Fruit fly (Drosophila melanogaster) whole organism, embryonic: ENCODE measurements around the gene Cdc27.

Experiments used
- B-H2 ChIP-seq: fragments of 200-800 bp; sonication (Bioruptor generic); optimal IDR thresholded peaks from 2 replicates; lab custom pipeline; 2018; ENCODE audit warnings: missing biosample characterization, mild to moderate bottlenecking, missing genetic modification characterization
- BEAF-32 ChIP-seq: fragments of 200-800 bp; sonication (Bioruptor generic); optimal IDR thresholded peaks from 3 replicates; lab custom pipeline; 2017; ENCODE audit warnings: missing biosample characterization, missing genetic modification characterization, mild to moderate bottlenecking, moderate library complexity, missing genetic modification reagents
- Bdp1 ChIP-seq: fragments of 200-800 bp; sonication (Bioruptor generic); optimal IDR thresholded peaks from 3 replicates; lab custom pipeline; 2016; ENCODE audit warnings: missing biosample characterization, missing genetic modification characterization
- Blimp-1 ChIP-seq: fragments of 200-800 bp; sonication (Bioruptor generic); optimal IDR thresholded peaks from 3 replicates; lab custom pipeline; 2018; ENCODE audit warnings: missing biosample characterization, missing genetic modification characterization, mild to moderate bottlenecking, moderate library complexity, missing genetic modification reagents
- CG10565 ChIP-seq: fragments of 200-800 bp; sonication (Bioruptor generic); optimal IDR thresholded peaks from 3 replicates; lab custom pipeline; 2016; ENCODE audit warnings: missing biosample characterization, mild to moderate bottlenecking, missing genetic modification characterization
- CG10959 ChIP-seq: fragments of 200-800 bp; sonication (Bioruptor generic); IDR thresholded peaks from 2 replicates; pipeline ENCODE4 v1.3.6; 2022; ENCODE audit warnings: missing biosample characterization, missing genetic modification characterization
- CG11398 ChIP-seq: fragments of 200-800 bp; sonication (Bioruptor generic); optimal IDR thresholded peaks from 2 replicates; lab custom pipeline; 2016; ENCODE audit warnings: missing biosample characterization, missing genetic modification characterization
- CG14014 ChIP-seq: fragments of 200-800 bp; sonication (Bioruptor generic); IDR thresholded peaks from 2 replicates; pipeline ENCODE4 v1.3.6; 2022; ENCODE audit warnings: missing biosample characterization, missing genetic modification characterization
- CG14965 ChIP-seq: fragments of 200-800 bp; sonication (Bioruptor generic); optimal IDR thresholded peaks from 2 replicates; lab custom pipeline; 2016; ENCODE audit warnings: missing biosample characterization, missing genetic modification characterization, borderline replicate concordance
- CG15479 ChIP-seq: fragments of 200-800 bp; sonication (Bioruptor generic); optimal IDR thresholded peaks from 3 replicates; lab custom pipeline; 2019; ENCODE audit warnings: missing biosample characterization, mild to moderate bottlenecking, missing genetic modification characterization, moderate library complexity
- CG17186 ChIP-seq: fragments of 200-800 bp; sonication (Bioruptor generic); optimal IDR thresholded peaks from 3 replicates; lab custom pipeline; 2017; ENCODE audit warnings: missing biosample characterization, missing genetic modification reagents, missing genetic modification characterization
- CG17359 ChIP-seq: fragments of 200-800 bp; sonication (Bioruptor generic); optimal IDR thresholded peaks from 3 replicates; lab custom pipeline; 2018; ENCODE audit warnings: missing biosample characterization, mild to moderate bottlenecking, missing genetic modification characterization, moderate library complexity
- CG2678 ChIP-seq: fragments of 200-800 bp; sonication (Bioruptor generic); optimal IDR thresholded peaks from 3 replicates; lab custom pipeline; 2019; ENCODE audit warnings: missing biosample characterization, mild to moderate bottlenecking, missing genetic modification characterization, moderate library complexity
- CG30020 ChIP-seq: fragments of 200-800 bp; optimal IDR thresholded peaks from 2 replicates; lab custom pipeline; 2019; ENCODE audit warnings: missing biosample characterization, mild to moderate bottlenecking, missing genetic modification characterization, moderate library complexity
- CG31365 ChIP-seq: fragments of 200-800 bp; sonication (Bioruptor generic); optimal IDR thresholded peaks from 2 replicates; lab custom pipeline; 2018; ENCODE audit warnings: missing biosample characterization, mild to moderate bottlenecking, missing genetic modification characterization
- CG42726 ChIP-seq: fragments of 200-800 bp; sonication (Bioruptor generic); IDR thresholded peaks from 2 replicates; pipeline ENCODE4 v1.3.6; 2022; ENCODE audit warnings: missing biosample characterization, missing genetic modification characterization; ENCODE audit not compliant: partially characterized antibody
- CG5953 ChIP-seq: fragments of 200-800 bp; sonication (Bioruptor generic); IDR thresholded peaks from 2 replicates; pipeline ENCODE4 v1.3.6; 2022; ENCODE audit warnings: missing biosample characterization, missing genetic modification characterization
- CG6175 ChIP-seq: fragments of 200-800 bp; sonication (Bioruptor generic); IDR thresholded peaks from 3 replicates; pipeline ENCODE4 v1.3.6; 2022; ENCODE audit warnings: missing biosample characterization, missing genetic modification characterization
- CG6272 ChIP-seq: fragments of 200-800 bp; sonication (Bioruptor generic); IDR thresholded peaks from 2 replicates; pipeline ENCODE4 v1.3.6; 2022; ENCODE audit warnings: missing biosample characterization, missing genetic modification characterization
- CG6689 ChIP-seq: fragments of 200-800 bp; sonication (Bioruptor generic); IDR thresholded peaks from 2 replicates; pipeline ENCODE4 v1.3.6; 2022; ENCODE audit warnings: missing biosample characterization, missing genetic modification characterization
- CG7372 ChIP-seq: fragments of 200-800 bp; sonication (Bioruptor generic); IDR thresholded peaks from 2 replicates; pipeline ENCODE4 v1.3.6; 2022; ENCODE audit warnings: missing biosample characterization, missing genetic modification characterization
- CG9797 ChIP-seq: fragments of 200-800 bp; sonication (Bioruptor generic); optimal IDR thresholded peaks from 3 replicates; lab custom pipeline; 2018; ENCODE audit warnings: missing biosample characterization, mild to moderate bottlenecking, missing genetic modification characterization
- Dfd ChIP-seq, 2 experiments: fragments of >200 bp; optimal IDR thresholded peaks; 2 replicates each; lab custom pipeline; 2017; ENCODE audit warnings: missing biosample characterization in 2 of 2, missing genetic modification characterization in 2 of 2
- Drgx ChIP-seq: fragments of 200-800 bp; sonication (Bioruptor generic); IDR thresholded peaks from 2 replicates; pipeline ENCODE4 v1.3.6; 2022; ENCODE audit warnings: missing biosample characterization, missing genetic modification characterization
- Ets97D ChIP-seq: fragments of 200-800 bp; sonication (Bioruptor generic); optimal IDR thresholded peaks from 3 replicates; lab custom pipeline; 2016; ENCODE audit warnings: missing biosample characterization, missing genetic modification characterization
- Fer2 ChIP-seq: fragments of 200-800 bp; sonication (Bioruptor generic); optimal IDR thresholded peaks from 2 replicates; lab custom pipeline; 2018; ENCODE audit warnings: missing biosample characterization, mild to moderate bottlenecking, missing genetic modification characterization, moderate library complexity
- Hr3 ChIP-seq: fragments of 200-800 bp; sonication (Bioruptor generic); optimal IDR thresholded peaks from 3 replicates; lab custom pipeline; 2016; ENCODE audit warnings: missing biosample characterization, missing genetic modification characterization
- Jarid2 ChIP-seq: fragments of 200-800 bp; sonication (Bioruptor generic); optimal IDR thresholded peaks from 3 replicates; lab custom pipeline; 2017; ENCODE audit warnings: mild to moderate bottlenecking, missing biosample characterization, missing genetic modification reagents, missing genetic modification characterization
- Kr ChIP-seq: fragments of 200-800 bp; sonication (Bioruptor generic); optimal IDR thresholded peaks from 2 replicates; lab custom pipeline; 2017; ENCODE audit warnings: missing biosample characterization, mild to moderate bottlenecking, missing genetic modification characterization
- Max ChIP-seq: fragments of 200-800 bp; sonication (Bioruptor generic); optimal IDR thresholded peaks from 2 replicates; lab custom pipeline; 2016; ENCODE audit warnings: missing biosample characterization, mild to moderate bottlenecking, missing genetic modification characterization
- Oli ChIP-seq: fragments of 200-800 bp; sonication (Bioruptor generic); optimal IDR thresholded peaks from 2 replicates; lab custom pipeline; 2018; ENCODE audit warnings: missing biosample characterization, mild to moderate bottlenecking, missing genetic modification characterization, moderate library complexity
- Opbp ChIP-seq: fragments of 200-800 bp; sonication (Bioruptor generic); IDR thresholded peaks from 3 replicates; pipeline ENCODE4 v1.3.6; 2022; ENCODE audit warnings: missing biosample characterization, missing genetic modification characterization; ENCODE audit not compliant: partially characterized antibody
- Six4 ChIP-seq: fragments of 200-800 bp; sonication (Bioruptor generic); optimal IDR thresholded peaks from 2 replicates; lab custom pipeline; 2016; ENCODE audit warnings: missing biosample characterization, missing genetic modification characterization
- Trl ChIP-seq, 3 experiments: fragments of >200 bp in 2 of 3; fragments of 200-800 bp in 1 of 3; sonication (Bioruptor generic) in 1 of 3; optimal IDR thresholded peaks; 2 replicates in 1 of 3; 3 replicates in 2 of 3; lab custom pipeline; 2016 to 2017; ENCODE audit warnings: missing biosample characterization in 1 of 3, missing genetic modification characterization in 1 of 3
- YL-1 ChIP-seq: fragments of 200-800 bp; sonication (Bioruptor generic); optimal IDR thresholded peaks from 3 replicates; lab custom pipeline; 2017; ENCODE audit warnings: missing biosample characterization, mild to moderate bottlenecking, missing genetic modification characterization
- bbx ChIP-seq: fragments of 200-800 bp; sonication (Bioruptor generic); IDR thresholded peaks from 2 replicates; pipeline ENCODE4 v1.3.6; 2022; ENCODE audit warnings: missing biosample characterization, missing genetic modification characterization; ENCODE audit not compliant: partially characterized antibody
- crc ChIP-seq: fragments of 200-800 bp; sonication (Bioruptor generic); optimal IDR thresholded peaks from 2 replicates; lab custom pipeline; 2016; ENCODE audit warnings: missing biosample characterization, missing genetic modification characterization
- cwo ChIP-seq: fragments of 200-800 bp; sonication (Bioruptor generic); optimal IDR thresholded peaks from 3 replicates; lab custom pipeline; 2017; ENCODE audit warnings: missing biosample characterization, missing genetic modification characterization, mild to moderate bottlenecking, moderate library complexity, missing genetic modification reagents
- dm ChIP-seq: fragments of 200-800 bp; sonication (Bioruptor generic); optimal IDR thresholded peaks from 3 replicates; lab custom pipeline; 2016; ENCODE audit warnings: missing biosample characterization, missing genetic modification characterization
- dpn ChIP-seq, 2 experiments: fragments of 200-800 bp; sonication (Bioruptor generic); optimal IDR thresholded peaks; 3 replicates each; lab custom pipeline; 2016; ENCODE audit warnings: missing biosample characterization in 2 of 2, missing genetic modification characterization in 2 of 2
- grau ChIP-seq: fragments of 200-800 bp; optimal IDR thresholded peaks from 3 replicates; lab custom pipeline; 2019; ENCODE audit warnings: missing biosample characterization, mild to moderate bottlenecking, missing genetic modification characterization, moderate library complexity
- gro ChIP-seq: fragments of 200-800 bp; sonication (Bioruptor generic); optimal IDR thresholded peaks from 2 replicates; lab custom pipeline; 2016; ENCODE audit warnings: missing biosample characterization, missing genetic modification characterization
- insv ChIP-seq, 2 experiments: fragments of 200-800 bp; sonication (Bioruptor generic); optimal IDR thresholded peaks; 3 replicates each; lab custom pipeline; 2016 to 2018; ENCODE audit warnings: missing biosample characterization in 2 of 2, missing genetic modification characterization in 2 of 2
- inv ChIP-seq: fragments of 200-800 bp; sonication (Bioruptor generic); IDR thresholded peaks from 2 replicates; pipeline ENCODE4 v1.3.6; 2022; ENCODE audit warnings: missing biosample characterization, missing genetic modification characterization; ENCODE audit not compliant: partially characterized antibody
- lola ChIP-seq, 3 experiments: fragments of >200 bp in 2 of 3; fragments of 200-800 bp in 1 of 3; sonication (Bioruptor generic) in 1 of 3; optimal IDR thresholded peaks; 2 replicates each; lab custom pipeline; 2017 to 2019; ENCODE audit warnings: missing biosample characterization in 3 of 3, missing genetic modification characterization in 3 of 3, mild to moderate bottlenecking in 1 of 3, moderate library complexity in 1 of 3
- row ChIP-seq: fragments of 200-800 bp; sonication (Bioruptor generic); IDR thresholded peaks from 3 replicates; pipeline ENCODE4 v1.3.6; 2022; ENCODE audit warnings: missing biosample characterization, missing genetic modification characterization
- seq ChIP-seq: fragments of 200-800 bp; sonication (Bioruptor generic); IDR thresholded peaks from 2 replicates; pipeline ENCODE4 v1.3.6; 2022; ENCODE audit warnings: missing biosample characterization, missing genetic modification characterization
- toy ChIP-seq: fragments of 200-800 bp; sonication (Bioruptor generic); IDR thresholded peaks from 2 replicates; pipeline ENCODE4 v1.3.6; 2022; ENCODE audit warnings: missing biosample characterization, missing genetic modification characterization
- unpg ChIP-seq: fragments of 200-800 bp; sonication (Bioruptor generic); optimal IDR thresholded peaks from 3 replicates; lab custom pipeline; 2018; ENCODE audit warnings: missing biosample characterization, mild to moderate bottlenecking, missing genetic modification characterization, moderate library complexity

Gene Cdc27

DNA sequence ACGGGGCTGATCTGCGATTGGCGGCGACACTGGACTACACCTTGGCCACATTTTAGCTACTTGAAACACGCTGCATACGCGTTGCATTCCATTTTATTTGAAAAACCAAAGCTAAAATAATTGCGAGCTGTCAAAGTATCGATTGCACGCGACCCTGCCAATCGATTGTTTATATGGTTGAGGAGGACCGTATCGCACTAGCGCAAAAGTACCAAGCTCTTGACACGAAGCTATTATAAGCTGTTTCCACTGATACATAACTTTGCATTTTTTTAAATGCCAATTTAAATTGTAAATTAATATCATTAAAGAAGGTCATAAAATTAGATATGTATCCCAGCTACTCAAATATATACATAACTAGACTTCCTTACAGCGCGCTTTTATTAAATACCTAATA, at the start of gene Cdc27 (continued):
- no peak for TF ChIP-seq crc (GFP tag; lab: Kevin White, UChicago)
- TF ChIP-seq CG15479 (GFP tag; lab: Kevin White, UChicago) = no peak
- peak; percentile 70 for TF ChIP-seq Ets97D (GFP tag; lab: Kevin White, UChicago)
- TF ChIP-seq Trl (optimal IDR thresholded peaks at IDR 0.05; lab: Kevin White, UChicago) = no peak
- no peak for TF ChIP-seq Trl (GFP tag; optimal IDR thresholded peaks at IDR 0.05; lab: Kevin White, UChicago)
- no peak for TF ChIP-seq Jarid2 (GFP tag; lab: Kevin White, UChicago)
- no peak for TF ChIP-seq CG31365 (tag; lab: Kevin White, UChicago)
- TF ChIP-seq bbx (GFP tag; lab: Robert Waterston, UW) = peak; percentile 78
- peak; percentile 69; the same call in 1 of the 2 replicates for TF ChIP-seq CG42726
- TF ChIP-seq Opbp (GFP tag; lab: Robert Waterston, UW) = peak; percentile 75
- TF ChIP-seq toy (GFP tag; lab: Robert Waterston, UW) = no peak
- TF ChIP-seq lola (GFP tag; optimal IDR thresholded peaks at IDR 0.05; lab: Kevin White, UChicago) = peak in 1 of 3 experiments; percentile 95
- TF ChIP-seq CG30020 (tag; lab: Kevin White, UChicago) = peak; percentile 94
- peak; percentile 13 for TF ChIP-seq Blimp-1 (GFP tag; lab: Kevin White, UChicago)
- TF ChIP-seq dpn (GFP tag; optimal IDR thresholded peaks at IDR 0.05; lab: Kevin White, UChicago) = peak; percentile 43 to 52
- 0 out of 2 replicates have a peak, but pooled peaks have one; percentile 21 for TF ChIP-seq CG7372
- no peak for TF ChIP-seq B-H2
- peak; percentile 88 for TF ChIP-seq BEAF-32 (GFP tag; lab: Kevin White, UChicago)
- TF ChIP-seq insv (GFP tag; optimal IDR thresholded peaks at IDR 0.05; lab: Kevin White, UChicago) = no peak
- TF ChIP-seq CG6272 = no peak
- peak; percentile 42 for TF ChIP-seq gro (GFP tag; lab: Kevin White, UChicago)
- peak; percentile 61 for TF ChIP-seq grau (tag; lab: Kevin White, UChicago)
- peak; percentile 79 for TF ChIP-seq YL-1
- TF ChIP-seq CG17186 (GFP tag; lab: Kevin White, UChicago) = peak; percentile 27
- no peak for TF ChIP-seq CG11398 (GFP tag; lab: Kevin White, UChicago)
- TF ChIP-seq CG6689 (GFP tag; lab: Robert Waterston, UW) = peak; percentile 41; the same call in 1 of the 2 replicates
- TF ChIP-seq CG10959 (GFP tag; lab: Robert Waterston, UW) = no peak
- peak in 1 of 2 experiments; percentile 85 for TF ChIP-seq Dfd (GFP tag; optimal IDR thresholded peaks at IDR 0.05; lab: Kevin White, UChicago)
- TF ChIP-seq Max (GFP tag; lab: Kevin White, UChicago) = peak; percentile 10
- TF ChIP-seq CG6175 (GFP tag; lab: Robert Waterston, UW) = no peak
- TF ChIP-seq cwo (GFP tag; lab: Kevin White, UChicago) = no peak
- no peak for TF ChIP-seq CG10565
- no peak for TF ChIP-seq Six4 (GFP tag; lab: Kevin White, UChicago)
- TF ChIP-seq Kr (GFP tag; lab: Kevin White, UChicago) = no peak
- TF ChIP-seq Oli (tag; lab: Kevin White, UChicago) = no peak
- peak; percentile 64 for TF ChIP-seq inv (GFP tag; lab: Robert Waterston, UW)
- peak; percentile 90 for TF ChIP-seq row
- no peak for TF ChIP-seq Bdp1
- no peak for TF ChIP-seq CG5953
- peak; percentile 60 for TF ChIP-seq dm (GFP tag; lab: Kevin White, UChicago)
- no peak for TF ChIP-seq seq
- peak; percentile 55 for TF ChIP-seq CG2678 (tag; lab: Kevin White, UChicago)
- peak; percentile 28 for TF ChIP-seq unpg
- TF ChIP-seq Drgx = peak; percentile 28; the same call in 1 of the 2 replicates
- TF ChIP-seq Fer2 (tag; lab: Kevin White, UChicago) = no peak
- no peak for TF ChIP-seq CG14965 (GFP tag; lab: Kevin White, UChicago)
- TF ChIP-seq CG14014 (GFP tag; lab: Robert Waterston, UW) = no peak
- peak; percentile 31 for TF ChIP-seq Hr3 (GFP tag; lab: Kevin White, UChicago)
- peak; percentile 82 for TF ChIP-seq CG9797 (GFP tag; lab: Kevin White, UChicago)
- peak; percentile 23 for TF ChIP-seq CG17359
